Fruit fly (Drosophila melanogaster): ENCODE data around the gene NKCC.

NKCC gene

dm6 chr3R:5547464-5547943, 45.0 kb upstream of the NKCC start, which contains the start of gene CG2519:
Gene CG2519, minus strand, starts transcription at chr3R:5547775.
- peak; percentile 47 for TF ChIP-seq Sox14 (GFP tag; optimal IDR thresholded peaks at IDR 0.05)
- TF ChIP-seq CG31627 (GFP tag; optimal IDR thresholded peaks at IDR 0.05), result peak; percentile 43
- no peak; the same call in 2 of the 3 replicates for TF ChIP-seq eg (GFP tag; IDR thresholded peaks at IDR 0.05)
- TF ChIP-seq lz (GFP tag; optimal IDR thresholded peaks at IDR 0.05), result peak; percentile 43
- peak; percentile 54 for TF ChIP-seq esn (GFP tag; optimal IDR thresholded peaks at IDR 0.05)
- no peak for TF ChIP-seq Hr39 (GFP tag; optimal IDR thresholded peaks at IDR 0.05)
- TF ChIP-seq Eip78C (GFP tag), result no peak
- TF ChIP-seq cyc (GFP tag; optimal IDR thresholded peaks at IDR 0.05), result peak; percentile 58
- peak; percentile 48 for TF ChIP-seq CG3032 (tag; optimal IDR thresholded peaks at IDR 0.05)
- 0 out of 2 replicates have a peak, but pooled peaks have one; percentile 7 for TF ChIP-seq CG11294 (GFP tag; IDR thresholded peaks at IDR 0.05)
- no peak for TF ChIP-seq CG10631 (GFP tag; optimal IDR thresholded peaks at IDR 0.05)
- TF ChIP-seq CG6792 (GFP tag; optimal IDR thresholded peaks at IDR 0.05), result peak; percentile 18
- TF ChIP-seq Ets21C (GFP tag; optimal IDR thresholded peaks at IDR 0.05), result peak; percentile 32
- TF ChIP-seq acj6 (GFP tag; optimal IDR thresholded peaks at IDR 0.05), result no peak
- no peak for TF ChIP-seq net (GFP tag; optimal IDR thresholded peaks at IDR 0.05)
- TF ChIP-seq CG15336 (GFP tag; IDR thresholded peaks at IDR 0.05), result peak; percentile 25; the same call in 1 of the 2 replicates

- TF ChIP-seq Eip93F (GFP tag; optimal IDR thresholded peaks at IDR 0.05) (no peak), CG10631 (GFP tag; optimal IDR thresholded peaks at IDR 0.05) (no peak), fd85E (GFP tag; optimal IDR thresholded peaks at IDR 0.05) (no peak), vri (GFP tag; optimal IDR thresholded peaks at IDR 0.05) (no peak)
These were observed 25.1 kb upstream of the NKCC start for dm6 chr3R:5527563-5527962.

- TF ChIP-seq CG31627 (GFP tag; optimal IDR thresholded peaks at IDR 0.05), result no peak
- no peak for TF ChIP-seq svp (GFP tag)
- no peak for TF ChIP-seq CG3032 (tag; optimal IDR thresholded peaks at IDR 0.05)
- TF ChIP-seq CG11294 (GFP tag; IDR thresholded peaks at IDR 0.05), result no peak
- TF ChIP-seq CG6854 (GFP tag; optimal IDR thresholded peaks at IDR 0.05), result no peak
- no peak for TF ChIP-seq CG4318 (GFP tag; optimal IDR thresholded peaks at IDR 0.05)
- TF ChIP-seq fd85E (GFP tag; optimal IDR thresholded peaks at IDR 0.05), result no peak
- no peak for TF ChIP-seq CG11762 (GFP tag; optimal IDR thresholded peaks at IDR 0.05; ENCODE audit: insufficient read depth)
- no peak for TF ChIP-seq Smox (GFP tag; optimal IDR thresholded peaks at IDR 0.05)
- TF ChIP-seq topi (GFP tag; optimal IDR thresholded peaks at IDR 0.05), result no peak
- no peak for TF ChIP-seq dac (GFP tag; optimal IDR thresholded peaks at IDR 0.05)
- TF ChIP-seq OdsH (GFP tag; optimal IDR thresholded peaks at IDR 0.05), result no peak
- TF ChIP-seq CG8319 (GFP tag; optimal IDR thresholded peaks at IDR 0.05), result no peak
- no peak for TF ChIP-seq ss (GFP tag; optimal IDR thresholded peaks at IDR 0.05)
- TF ChIP-seq vri (GFP tag; optimal IDR thresholded peaks at IDR 0.05), result no peak
- TF ChIP-seq fkh (GFP tag; optimal IDR thresholded peaks at IDR 0.05), result no peak
- TF ChIP-seq CG6163 (GFP tag; IDR thresholded peaks at IDR 0.05), result no peak
- no peak for TF ChIP-seq cyc (GFP tag; optimal IDR thresholded peaks at IDR 0.05)
- no peak for TF ChIP-seq Sox14 (GFP tag; optimal IDR thresholded peaks at IDR 0.05)
- TF ChIP-seq CG1621 (tag; optimal IDR thresholded peaks at IDR 0.05), result no peak
These were observed 22.3 kb upstream of the NKCC start for dm6 chr3R:5524804-5525203.

- TF ChIP-seq CG15336 (GFP tag; IDR thresholded peaks at IDR 0.05) (no peak), CG9139 (GFP tag; optimal IDR thresholded peaks at IDR 0.05) (no peak), CG6854 (GFP tag; optimal IDR thresholded peaks at IDR 0.05) (no peak)
These were observed 20.7 kb upstream of the NKCC start, which contains the start of the genes CG43845 and Nmdar1 for dm6 chr3R:5523070-5523637. Gene CG43845, minus strand, starts transcription at chr3R:5523120. Gene Nmdar1, minus strand, starts transcription at chr3R:5523328.

- peak; percentile 52 for TF ChIP-seq Eip78C (GFP tag)
- peak; percentile 31 for TF ChIP-seq Hr4 (GFP tag; optimal IDR thresholded peaks at IDR 0.05)
- no peak for TF ChIP-seq Eip75B (GFP tag; optimal IDR thresholded peaks at IDR 0.05)
- no peak for TF ChIP-seq eg (GFP tag; IDR thresholded peaks at IDR 0.05)
- TF ChIP-seq CG7368 (GFP tag; optimal IDR thresholded peaks at IDR 0.05), result no peak
- TF ChIP-seq Eip93F (GFP tag; optimal IDR thresholded peaks at IDR 0.05), result no peak
- no peak for TF ChIP-seq CG34406 (GFP tag; optimal IDR thresholded peaks at IDR 0.05)
- no peak for TF ChIP-seq CG6276 (GFP tag; optimal IDR thresholded peaks at IDR 0.05)
- no peak for TF ChIP-seq Met (GFP tag; optimal IDR thresholded peaks at IDR 0.05)
- no peak for TF ChIP-seq fd85E (GFP tag; optimal IDR thresholded peaks at IDR 0.05)
- TF ChIP-seq CG11902 (GFP tag; optimal IDR thresholded peaks at IDR 0.05), result no peak
- TF ChIP-seq CG15336 (GFP tag; IDR thresholded peaks at IDR 0.05), result no peak
- no peak for TF ChIP-seq CG6808 (GFP tag; optimal IDR thresholded peaks at IDR 0.05)
These were observed 18.1 kb upstream of the NKCC start for dm6 chr3R:5520566-5520965.

All from whole organism, prepupa.